Worm (Caenorhabditis elegans) whole organism, L4 larva: Measurements from ENCODE around the gene sqt-1.

Experiments
- R02D3.7 ChIP-seq: fragments of 150-350 bp; sonication (generic microtip); optimal IDR thresholded peaks from 3 replicates; lab custom pipeline; 2014; ENCODE audit warnings: missing biosample characterization, missing genetic modification characterization
- ceh-82 ChIP-seq: sonication (generic microtip); optimal IDR thresholded peaks from 2 replicates; lab custom pipeline; 2017; ENCODE audit warnings: missing biosample characterization, missing genetic modification characterization
- dpl-1 ChIP-seq: fragments of 150-350 bp; optimal IDR thresholded peaks from 2 replicates; lab custom pipeline; 2014; ENCODE audit warnings: missing biosample characterization, missing genetic modification reagents, missing genetic modification characterization
- egl-27 ChIP-seq: sonication (generic microtip); optimal IDR thresholded peaks from 3 replicates; lab custom pipeline; 2017; ENCODE audit warnings: missing biosample characterization, missing genetic modification reagents, missing genetic modification characterization
- fkh-10 ChIP-seq: fragments of 150-350 bp; optimal IDR thresholded peaks from 2 replicates; lab custom pipeline; 2014; ENCODE audit warnings: missing biosample characterization, missing genetic modification reagents, missing genetic modification characterization
- lin-39 ChIP-seq: fragments of 150-350 bp; optimal IDR thresholded peaks from 2 replicates; lab custom pipeline; 2014; ENCODE audit warnings: missing biosample characterization, missing genetic modification reagents, missing genetic modification characterization
- mep-1 ChIP-seq: fragments of 150-350 bp; sonication (generic microtip); optimal IDR thresholded peaks from 3 replicates; lab custom pipeline; 2014; ENCODE audit warnings: missing biosample characterization, missing genetic modification characterization
- nhr-11 ChIP-seq: fragments of 150-350 bp; optimal IDR thresholded peaks from 2 replicates; lab custom pipeline; 2014; ENCODE audit warnings: missing biosample characterization, missing genetic modification characterization
- nhr-237 ChIP-seq: sonication (generic microtip); optimal IDR thresholded peaks from 2 replicates; lab custom pipeline; 2017; ENCODE audit warnings: missing biosample characterization, missing genetic modification characterization
- nhr-28 ChIP-seq: fragments of 150-350 bp; optimal IDR thresholded peaks from 2 replicates; lab custom pipeline; 2014; ENCODE audit warnings: missing biosample characterization, missing genetic modification characterization
- snpc-4 ChIP-seq: fragments of 150-350 bp; optimal IDR thresholded peaks from 2 replicates; lab custom pipeline; 2014; ENCODE audit warnings: missing biosample characterization, missing genetic modification characterization
- tra-1 ChIP-seq: fragments of 200-800 bp; sonication (Bioruptor generic); IDR thresholded peaks from 2 replicates; pipeline ENCODE4 v1.3.6; 2022; ENCODE audit warnings: missing genetic modification reagents, missing genetic modification characterization, missing compliant biosample characterization
- unc-39 ChIP-seq: sonication (generic microtip); optimal IDR thresholded peaks from 2 replicates; lab custom pipeline; 2017; ENCODE audit warnings: missing biosample characterization, missing genetic modification characterization

ce11 chrII:11383058-11383457 lies 45.4 kb upstream of the sqt-1 start, which contains the start of the genes C33B4.5 and C33B4.4:
- TF ChIP-seq lin-39 (tag; lab: Kevin White, UChicago) = no peak
- TF ChIP-seq nhr-237 = no peak
- no peak for TF ChIP-seq unc-39
- no peak for TF ChIP-seq nhr-28
- no peak for TF ChIP-seq snpc-4 (tag; lab: Kevin White, UChicago)
- TF ChIP-seq nhr-11 (tag; lab: Kevin White, UChicago) = no peak
- TF ChIP-seq dpl-1 (GFP tag; lab: Kevin White, UChicago) = no peak
- no peak for TF ChIP-seq fkh-10
- no peak for TF ChIP-seq R02D3.7 (tag; lab: Kevin White, UChicago)
- TF ChIP-seq ceh-82 (tag; lab: Kevin White, UChicago) = no peak
- no peak for TF ChIP-seq mep-1 (tag; lab: Kevin White, UChicago)
- no peak for TF ChIP-seq egl-27 (tag; lab: Kevin White, UChicago)
- TF ChIP-seq tra-1 = no peak
